Worm (Caenorhabditis elegans): ENCODE results near the gene marb-1.

- no peak for TF ChIP-seq lin-1 (GFP tag; IDR thresholded peaks at IDR 0.05)
- no peak for TF ChIP-seq nhr-10 (tag; optimal IDR thresholded peaks at IDR 0.05)
- no peak for TF ChIP-seq dpl-1 (GFP tag; optimal IDR thresholded peaks at IDR 0.05)
- TF ChIP-seq ztf-7 (tag; optimal IDR thresholded peaks at IDR 0.05): no peak
- no peak for TF ChIP-seq Y5F2A.4 (GFP tag; optimal IDR thresholded peaks at IDR 0.05)
- TF ChIP-seq nhr-237 (tag; optimal IDR thresholded peaks at IDR 0.05): no peak
- no peak for TF ChIP-seq F10B5.3 (tag; optimal IDR thresholded peaks at IDR 0.05)
- no peak for TF ChIP-seq ctbp-1 (GFP tag; IDR thresholded peaks at IDR 0.05)
- TF ChIP-seq madf-5 (GFP tag; IDR thresholded peaks at IDR 0.05): no peak
- TF ChIP-seq unc-39 (tag; optimal IDR thresholded peaks at IDR 0.05): no peak
- TF ChIP-seq dmd-8 (GFP tag; IDR thresholded peaks at IDR 0.05): no peak
- TF ChIP-seq snpc-4 (tag; optimal IDR thresholded peaks at IDR 0.05): no peak
- TF ChIP-seq unc-62 (GFP tag; optimal IDR thresholded peaks at IDR 0.05 in 1 of 2): no peak
- TF ChIP-seq unc-62 (tag; optimal IDR thresholded peaks at IDR 0.05): no peak
These were observed 40.9 kb downstream of the marb-1 start, which contains the start of gene F20B10.3 for ce11 chrIV:12167944-12168343.
